Worm (Caenorhabditis elegans) whole organism, early embryonic: ENCODE data around the gene tbx-35.

Experiments used
- B0310.2 ChIP-seq: sonication (generic microtip); optimal IDR thresholded peaks from 2 replicates; lab custom pipeline; 2016; ENCODE audit warnings: mild to moderate bottlenecking, missing genetic modification characterization, missing compliant biosample characterization
- F13C5.2 ChIP-seq: sonication (generic microtip); optimal IDR thresholded peaks from 2 replicates; lab custom pipeline; 2017; ENCODE audit warnings: mild to moderate bottlenecking, missing genetic modification characterization, inconsistent platforms, missing compliant biosample characterization
- aly-1 ChIP-seq: sonication (generic microtip); optimal IDR thresholded peaks from 2 replicates; lab custom pipeline; 2016; ENCODE audit warnings: missing genetic modification characterization, missing compliant biosample characterization
- ama-1 ChIP-seq: fragments of 150-350 bp; optimal IDR thresholded peaks from 2 replicates; lab custom pipeline; 2014
- ceh-13 ChIP-seq: fragments of 200-800 bp; sonication (Bioruptor generic); optimal IDR thresholded peaks from 2 replicates; lab custom pipeline; 2018; ENCODE audit warnings: mild to moderate bottlenecking, missing genetic modification characterization, missing compliant biosample characterization
- ceh-36 ChIP-seq: sonication (generic microtip); optimal IDR thresholded peaks from 2 replicates; lab custom pipeline; 2016; ENCODE audit warnings: missing genetic modification characterization, inconsistent platforms, missing compliant biosample characterization
- ets-7 ChIP-seq: sonication (generic microtip); optimal IDR thresholded peaks from 2 replicates; lab custom pipeline; 2016; ENCODE audit warnings: missing genotype, missing genetic modification characterization, missing compliant biosample characterization
- flt-1 ChIP-seq: fragments of 200-800 bp; sonication (Bioruptor generic); IDR thresholded peaks from 2 replicates; pipeline ENCODE4 v1.3.6; 2022; ENCODE audit warnings: missing genetic modification characterization, missing compliant biosample characterization
- hmbx-1 ChIP-seq: sonication (generic microtip); optimal IDR thresholded peaks from 2 replicates; lab custom pipeline; 2016; ENCODE audit warnings: mild to moderate bottlenecking, missing genetic modification characterization, missing compliant biosample characterization
- hmg-4 ChIP-seq: fragments of 200-800 bp; sonication (Bioruptor generic); optimal IDR thresholded peaks from 2 replicates; lab custom pipeline; 2018; ENCODE audit warnings: mild to moderate bottlenecking, missing genetic modification characterization, missing compliant biosample characterization
- hnd-1 ChIP-seq: sonication (generic microtip); optimal IDR thresholded peaks from 2 replicates; lab custom pipeline; 2016; ENCODE audit warnings: missing genetic modification characterization, missing compliant biosample characterization
- pes-1 ChIP-seq: fragments of 200-800 bp; sonication (Bioruptor generic); IDR thresholded peaks from 2 replicates; pipeline ENCODE4 v1.3.6; 2022; ENCODE audit warnings: missing genetic modification reagents, missing genetic modification characterization, missing compliant biosample characterization
- scrt-1 ChIP-seq: fragments of 200-800 bp; sonication (Bioruptor generic); IDR thresholded peaks from 2 replicates; pipeline ENCODE4 v1.3.6; 2022; ENCODE audit warnings: missing genetic modification characterization, missing compliant biosample characterization
- sea-1 ChIP-seq: fragments of 200-800 bp; sonication (Bioruptor generic); conservative IDR thresholded peaks from 2 replicates; pipeline ENCODE4 v1.3.6; 2022; ENCODE audit warnings: missing genetic modification characterization, missing compliant biosample characterization
- tbx-11 ChIP-seq: fragments of 200-800 bp; sonication (Bioruptor generic); IDR thresholded peaks from 2 replicates; pipeline ENCODE4 v1.3.6; 2022; ENCODE audit warnings: missing genetic modification characterization, missing compliant biosample characterization
- tbx-37 ChIP-seq: fragments of 200-800 bp; sonication (Bioruptor generic); conservative IDR thresholded peaks from 2 replicates; pipeline ENCODE4 v1.3.6; 2022; ENCODE audit warnings: missing genetic modification reagents, missing genetic modification characterization, missing compliant biosample characterization
- tra-4 ChIP-seq: sonication (generic microtip); optimal IDR thresholded peaks from 2 replicates; lab custom pipeline; 2017; ENCODE audit warnings: missing genetic modification characterization, missing compliant biosample characterization

tbx-35 gene

DNA sequence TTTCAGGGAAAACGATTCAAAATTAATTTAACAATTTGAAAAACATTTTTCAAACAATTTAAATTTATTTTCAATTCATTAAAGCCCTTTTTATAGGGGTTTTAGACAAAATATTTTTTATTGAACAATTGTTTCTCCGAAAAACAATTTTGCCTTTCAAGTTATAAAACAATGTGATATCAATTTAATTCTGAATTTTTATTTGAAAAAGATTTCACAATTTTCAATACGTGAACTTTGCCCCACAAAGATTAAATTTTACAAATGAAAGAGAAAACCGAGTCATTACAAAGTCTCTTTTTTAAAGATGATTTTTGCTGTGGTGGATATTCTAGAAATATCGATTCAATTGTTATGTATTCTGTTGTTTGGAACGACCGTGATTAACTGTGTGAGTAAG is 6.3 kb downstream of the tbx-35 start, which contains the start of gene ZK177.2:
TSS of gene ZK177.2 (plus strand) at position 301 of the 400 bp plus-strand sequence.
- TF ChIP-seq flt-1 (GFP tag; lab: Robert Waterston, UW) (no peak), tbx-11 (GFP tag; lab: Robert Waterston, UW) (no peak), tbx-37 (GFP tag; lab: Robert Waterston, UW) (no peak), hnd-1 (tag; lab: Kevin White, UChicago) (no peak), ets-7 (tag; lab: Kevin White, UChicago) (no peak), scrt-1 (GFP tag; lab: Robert Waterston, UW) (no peak), hmg-4 (GFP tag; lab: Kevin White, UChicago) (no peak), ama-1 (lab: Kevin White, UChicago) (no peak), aly-1 (tag; lab: Kevin White, UChicago) (no peak), ceh-36 (tag; lab: Kevin White, UChicago) (no peak), tra-4 (no peak), sea-1 (no peak), pes-1 (GFP tag; lab: Robert Waterston, UW) (no peak), F13C5.2 (tag; lab: Kevin White, UChicago) (no peak), B0310.2 (no peak), hmbx-1 (tag; lab: Kevin White, UChicago) (no peak)

DNA sequence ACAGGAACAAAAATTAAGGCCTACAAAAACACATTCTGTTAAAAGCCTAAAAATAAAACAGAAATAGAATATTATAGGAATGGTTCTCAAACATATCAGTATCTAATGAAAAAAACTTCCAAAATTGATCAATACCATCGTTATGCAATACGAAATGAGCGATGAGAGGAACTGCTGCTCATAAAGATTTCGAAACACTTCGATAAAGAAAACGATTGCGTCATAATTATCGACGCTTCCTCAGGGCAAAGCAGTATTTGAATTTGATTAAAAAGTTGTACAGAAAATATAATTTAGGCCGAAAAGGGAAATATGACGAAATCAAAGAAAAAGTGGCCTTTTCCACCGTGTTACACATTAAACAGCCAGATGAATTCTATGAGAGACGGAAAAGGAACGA is 7.1 kb downstream of the tbx-35 start:
- TF ChIP-seq tbx-11 (GFP tag; lab: Robert Waterston, UW) (no peak), hnd-1 (tag; lab: Kevin White, UChicago) (no peak), F13C5.2 (tag; lab: Kevin White, UChicago) (no peak), ceh-13 (GFP tag; lab: Kevin White, UChicago) (no peak), ceh-36 (tag; lab: Kevin White, UChicago) (no peak), tbx-37 (GFP tag; lab: Robert Waterston, UW) (no peak), flt-1 (GFP tag; lab: Robert Waterston, UW) (no peak), hmbx-1 (tag; lab: Kevin White, UChicago) (no peak), aly-1 (tag; lab: Kevin White, UChicago) (no peak), ama-1 (lab: Kevin White, UChicago) (no peak), sea-1 (no peak), scrt-1 (GFP tag; lab: Robert Waterston, UW) (no peak), B0310.2 (no peak), hmg-4 (GFP tag; lab: Kevin White, UChicago) (no peak)

ce11 chrII:5517643-5518042 is 7.6 kb downstream of the tbx-35 start, which contains the start of gene ZK177.9:
TSS of gene ZK177.9 (minus strand) at chrII:5517743.
- TF ChIP-seq F13C5.2 (tag; lab: Kevin White, UChicago) (no peak), ama-1 (lab: Kevin White, UChicago) (no peak), tra-4 (no peak), scrt-1 (GFP tag; lab: Robert Waterston, UW) (no peak), tbx-37 (GFP tag; lab: Robert Waterston, UW) (no peak), aly-1 (tag; lab: Kevin White, UChicago) (no peak), sea-1 (no peak), flt-1 (GFP tag; lab: Robert Waterston, UW) (no peak)

- TF ChIP-seq hnd-1 (tag; lab: Kevin White, UChicago) (no peak), scrt-1 (GFP tag; lab: Robert Waterston, UW) (no peak), pes-1 (GFP tag; lab: Robert Waterston, UW) (no peak), tbx-11 (GFP tag; lab: Robert Waterston, UW) (no peak), ceh-36 (tag; lab: Kevin White, UChicago) (no peak), tbx-37 (GFP tag; lab: Robert Waterston, UW) (no peak), ets-7 (tag; lab: Kevin White, UChicago) (no peak), ama-1 (lab: Kevin White, UChicago) (no peak), F13C5.2 (tag; lab: Kevin White, UChicago) (no peak)
Observed at ce11 chrII:5515542-5515941, 9.7 kb downstream of the tbx-35 start, which contains the start of gene ZK177.3. TSS of gene ZK177.3 (plus strand) at chrII:5515842.

- TF ChIP-seq tbx-11 (GFP tag; lab: Robert Waterston, UW) (no peak), aly-1 (tag; lab: Kevin White, UChicago) (no peak), ceh-13 (GFP tag; lab: Kevin White, UChicago) (no peak), pes-1 (GFP tag; lab: Robert Waterston, UW) (no peak), hnd-1 (tag; lab: Kevin White, UChicago) (no peak), scrt-1 (GFP tag; lab: Robert Waterston, UW) (no peak)
Observed at ce11 chrII:5514846-5515245, 10.4 kb downstream of the tbx-35 start, which contains the start of gene sahd-1. TSS of gene sahd-1 (minus strand) at chrII:5514945.

DNA sequence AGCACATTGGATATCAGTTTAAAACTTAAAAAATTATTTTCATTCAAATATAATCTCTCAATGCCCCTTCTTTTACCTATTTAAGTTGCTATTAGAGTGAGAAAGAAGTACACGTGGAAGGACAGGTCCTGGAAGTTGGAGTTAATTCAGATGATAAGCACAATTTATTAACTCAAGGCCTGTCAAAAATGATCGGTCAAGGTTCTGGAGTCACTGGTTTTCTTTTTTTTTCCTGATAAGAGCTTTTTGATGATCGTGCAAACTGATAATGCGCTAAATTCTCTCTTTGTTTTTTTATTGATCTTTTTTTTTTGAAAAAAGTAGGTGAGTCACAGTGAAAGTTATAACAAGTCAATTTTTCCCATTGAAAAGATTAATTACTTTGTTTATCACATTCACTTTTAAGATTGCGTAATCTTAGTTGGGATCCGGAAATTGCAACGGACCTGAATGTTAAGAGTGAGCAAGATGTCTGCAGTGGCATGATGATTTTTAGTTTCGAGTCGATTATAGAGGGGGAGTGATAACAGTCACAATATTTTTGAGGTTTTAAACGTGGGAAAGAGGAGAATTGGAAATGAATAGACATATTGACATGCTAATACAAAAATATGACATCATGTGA is 12.6 kb downstream of the tbx-35 start:
- no peak for TF ChIP-seq scrt-1 (GFP tag; lab: Robert Waterston, UW)

DNA sequence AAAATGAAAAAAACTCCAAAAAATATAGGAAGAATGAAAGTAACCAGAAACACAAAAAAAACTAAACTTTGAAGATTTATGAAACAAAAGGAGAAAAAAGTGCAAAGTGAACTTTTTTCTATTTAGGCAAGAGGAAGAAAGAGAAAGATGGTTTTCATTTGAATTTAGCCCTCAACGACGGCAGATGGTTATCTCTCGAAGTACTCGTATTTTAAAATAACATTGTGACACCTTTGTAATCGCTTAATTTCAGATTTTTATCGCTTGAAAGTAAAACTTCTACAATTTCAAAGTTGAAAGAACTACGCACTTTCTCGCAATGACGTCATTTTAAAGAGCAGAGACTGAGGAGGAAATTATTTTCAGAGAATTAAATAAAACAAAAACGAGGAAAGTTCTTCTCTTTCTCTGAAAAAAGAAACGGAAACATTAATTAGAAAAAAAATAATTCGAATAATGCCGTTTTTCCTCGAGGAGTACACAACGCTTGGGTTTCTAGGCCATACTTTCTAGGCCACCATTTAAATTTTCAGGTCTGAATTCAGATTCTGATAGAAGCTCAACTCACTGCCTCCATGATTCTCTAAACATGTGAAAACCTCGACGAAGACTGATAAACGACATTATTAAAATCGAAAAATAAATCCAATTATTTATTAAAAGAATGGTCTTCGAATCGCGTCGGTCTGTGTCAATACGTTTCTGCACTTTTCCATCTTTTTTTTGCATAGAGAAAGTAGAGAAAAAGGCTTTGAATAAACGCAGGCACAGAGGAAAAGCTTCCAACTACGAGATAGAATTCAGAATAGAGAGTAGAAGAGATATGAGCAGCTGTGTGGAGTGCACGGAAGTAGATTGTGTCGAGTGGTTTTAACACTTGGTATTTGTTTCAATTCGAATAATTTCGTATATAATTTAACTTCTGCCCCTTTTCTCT is 13.5 kb downstream of the tbx-35 start:
- TF ChIP-seq F13C5.2 (tag; lab: Kevin White, UChicago) (no peak), aly-1 (tag; lab: Kevin White, UChicago) (no peak), ceh-36 (tag; lab: Kevin White, UChicago) (no peak), tra-4 (no peak), hnd-1 (tag; lab: Kevin White, UChicago) (no peak), flt-1 (GFP tag; lab: Robert Waterston, UW) (no peak), hmbx-1 (tag; lab: Kevin White, UChicago) (no peak), tbx-11 (GFP tag; lab: Robert Waterston, UW) (no peak), pes-1 (GFP tag; lab: Robert Waterston, UW) (no peak), tbx-37 (GFP tag; lab: Robert Waterston, UW) (no peak), ceh-13 (GFP tag; lab: Kevin White, UChicago) (no peak), sea-1 (no peak), ama-1 (lab: Kevin White, UChicago) (no peak), scrt-1 (GFP tag; lab: Robert Waterston, UW) (no peak), hmg-4 (GFP tag; lab: Kevin White, UChicago) (no peak)
